Worm (Caenorhabditis elegans): ENCODE results near the gene Y39G8B.7.

DNA sequence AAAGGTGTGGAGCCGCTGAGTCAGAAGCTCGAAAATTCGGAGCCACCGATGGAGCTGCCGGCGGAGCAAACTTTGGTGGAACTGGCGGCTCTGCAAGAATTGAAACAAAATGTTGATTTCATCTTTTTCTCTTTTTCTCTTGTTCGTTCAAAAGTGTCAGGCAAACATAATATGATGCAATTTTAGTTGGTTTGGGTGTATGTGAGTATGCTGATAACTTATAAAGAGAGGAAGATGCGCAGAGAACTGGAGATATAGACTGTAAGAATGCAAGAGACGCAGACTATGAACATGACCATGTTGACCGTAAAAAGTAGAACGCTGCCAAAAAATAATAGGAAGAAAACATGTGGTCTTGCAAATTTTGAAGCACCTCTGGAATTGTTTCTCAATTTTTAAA is 40.8 kb downstream of the Y39G8B.7 start:
- TF ChIP-seq fkh-10 (GFP tag; optimal IDR thresholded peaks at IDR 0.05) (no peak), hlh-30 (tag; optimal IDR thresholded peaks at IDR 0.05; ENCODE audit: insufficient read depth) (no peak)
